Fruit fly (Drosophila melanogaster): ENCODE data around the gene Pcyt2.

The Pcyt2 gene

DNA sequence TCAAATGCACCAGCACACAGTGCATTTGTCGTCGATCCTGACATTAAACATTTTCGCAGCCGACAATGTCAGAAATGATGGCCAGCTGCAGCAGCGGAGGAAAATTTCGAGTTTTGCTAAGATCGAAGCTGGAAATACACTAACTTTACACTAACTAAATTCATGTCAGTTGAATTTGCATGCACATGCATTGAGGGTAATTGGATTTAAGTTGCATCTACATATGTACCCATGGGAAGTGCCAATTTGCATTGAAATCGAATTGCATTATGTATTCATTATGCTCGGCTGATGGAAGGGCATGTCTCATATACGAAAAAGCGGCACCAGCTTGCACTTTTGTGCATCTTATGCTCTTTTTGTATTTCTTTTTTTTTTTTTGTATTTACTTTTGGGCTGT is 31.5 kb downstream of the Pcyt2 start (continued):
- TF ChIP-seq sqz (GFP tag; optimal IDR thresholded peaks at IDR 0.05): no peak
- no peak for TF ChIP-seq CG13296 (GFP tag; optimal IDR thresholded peaks at IDR 0.05)
- no peak for TF ChIP-seq CG12391 (tag; optimal IDR thresholded peaks at IDR 0.05)
- no peak for TF ChIP-seq lov (optimal IDR thresholded peaks at IDR 0.05)
- no peak for TF ChIP-seq lov (GFP tag; IDR thresholded peaks at IDR 0.05)
- TF ChIP-seq Mad (GFP tag; optimal IDR thresholded peaks at IDR 0.05): no peak
- no peak for TF ChIP-seq CG4360 (GFP tag; IDR thresholded peaks at IDR 0.05)
- TF ChIP-seq Drgx (GFP tag; IDR thresholded peaks at IDR 0.05): peak; percentile 96
- TF ChIP-seq CG1792 (GFP tag; optimal IDR thresholded peaks at IDR 0.05): no peak
- no peak for TF ChIP-seq CG17802 (tag; optimal IDR thresholded peaks at IDR 0.05)
- TF ChIP-seq sd (tag; optimal IDR thresholded peaks at IDR 0.05): no peak
- TF ChIP-seq CG9727 (GFP tag; optimal IDR thresholded peaks at IDR 0.05): no peak
- TF ChIP-seq dimm (GFP tag; IDR thresholded peaks at IDR 0.05): no peak
- TF ChIP-seq NFAT (GFP tag; IDR thresholded peaks at IDR 0.05): no peak
- no peak for TF ChIP-seq CG7987 (GFP tag; optimal IDR thresholded peaks at IDR 0.05)
- no peak for TF ChIP-seq zen (tag; optimal IDR thresholded peaks at IDR 0.05)
- TF ChIP-seq kay (GFP tag; optimal IDR thresholded peaks at IDR 0.05): no peak
- no peak for TF ChIP-seq crol (GFP tag; IDR thresholded peaks at IDR 0.05)
- TF ChIP-seq otp (GFP tag; IDR thresholded peaks at IDR 0.05): 0 out of 3 replicates have a peak, but pooled peaks have one; percentile 15
- no peak for TF ChIP-seq az2 (GFP tag; optimal IDR thresholded peaks at IDR 0.05)
- TF ChIP-seq Fer3 (tag; optimal IDR thresholded peaks at IDR 0.05): no peak
- TF ChIP-seq chinmo (GFP tag; IDR thresholded peaks at IDR 0.05; ENCODE audit: partially characterized antibody): no peak
- TF ChIP-seq CG11398 (GFP tag; optimal IDR thresholded peaks at IDR 0.05): no peak
- TF ChIP-seq Awh (GFP tag; IDR thresholded peaks at IDR 0.05): peak; percentile 72
- no peak for TF ChIP-seq CG14965 (GFP tag; optimal IDR thresholded peaks at IDR 0.05; ENCODE audit: borderline replicate concordance)
- no peak for TF ChIP-seq inv (GFP tag; IDR thresholded peaks at IDR 0.05; ENCODE audit: partially characterized antibody)
- no peak for TF ChIP-seq CG7556 (GFP tag; optimal IDR thresholded peaks at IDR 0.05)
- no peak for TF ChIP-seq Mes4 (GFP tag; optimal IDR thresholded peaks at IDR 0.05)
- TF ChIP-seq schlank (tag; optimal IDR thresholded peaks at IDR 0.05): no peak
- no peak for TF ChIP-seq CG1832 (GFP tag; optimal IDR thresholded peaks at IDR 0.05)
- TF ChIP-seq CG31441 (GFP tag; IDR thresholded peaks at IDR 0.05): 0 out of 2 replicates have a peak, but pooled peaks have one; percentile 31
- no peak for TF ChIP-seq B-H1 (GFP tag; IDR thresholded peaks at IDR 0.05)
- TF ChIP-seq rib (GFP tag; IDR thresholded peaks at IDR 0.05): no peak
- no peak for TF ChIP-seq hbn (GFP tag; IDR thresholded peaks at IDR 0.05; ENCODE audit: partially characterized antibody)
- TF ChIP-seq tx (GFP tag; optimal IDR thresholded peaks at IDR 0.05): no peak
- TF ChIP-seq Myb (GFP tag; optimal IDR thresholded peaks at IDR 0.05): no peak
- TF ChIP-seq gcm (GFP tag; optimal IDR thresholded peaks at IDR 0.05): no peak
- TF ChIP-seq CG12155 (GFP tag; optimal IDR thresholded peaks at IDR 0.05): no peak
- no peak for TF ChIP-seq CG9215 (GFP tag; IDR thresholded peaks at IDR 0.05)
- TF ChIP-seq Doc3 (GFP tag; IDR thresholded peaks at IDR 0.05; ENCODE audit: partially characterized antibody): no peak
- no peak for TF ChIP-seq wor (GFP tag; IDR thresholded peaks at IDR 0.05)
- no peak for TF ChIP-seq CG13624 (GFP tag; optimal IDR thresholded peaks at IDR 0.05)
- TF ChIP-seq NC2β (GFP tag; optimal IDR thresholded peaks at IDR 0.05): no peak
- peak; percentile 67 for TF ChIP-seq sens (GFP tag)
- no peak for TF ChIP-seq jigr1 (GFP tag; IDR thresholded peaks at IDR 0.05)
- no peak for TF ChIP-seq pros (GFP tag; optimal IDR thresholded peaks at IDR 0.05)
- TF ChIP-seq Spps (tag; optimal IDR thresholded peaks at IDR 0.05): no peak
- TF ChIP-seq Sin3A (optimal IDR thresholded peaks at IDR 0.05): no peak
- peak; percentile 45; the same call in 1 of the 2 replicates for TF ChIP-seq Xrp1 (GFP tag; IDR thresholded peaks at IDR 0.05)
- TF ChIP-seq Eip74EF (GFP tag; optimal IDR thresholded peaks at IDR 0.05): no peak
- TF ChIP-seq pho (GFP tag; optimal IDR thresholded peaks at IDR 0.05): no peak
- no peak for TF ChIP-seq fd102C (GFP tag; optimal IDR thresholded peaks at IDR 0.05)
- no peak for TF ChIP-seq kni (GFP tag; optimal IDR thresholded peaks at IDR 0.05)

Data from whole organism, embryonic.